Worm (Caenorhabditis elegans): ENCODE results near the gene H39E23.2.

- no peak for TF ChIP-seq ama-1 (optimal IDR thresholded peaks at IDR 0.05)
- TF ChIP-seq fkh-10 (GFP tag; optimal IDR thresholded peaks at IDR 0.05), result no peak
- no peak for TF ChIP-seq nhr-25 (tag; optimal IDR thresholded peaks at IDR 0.05)
- TF ChIP-seq elt-3 (tag; optimal IDR thresholded peaks at IDR 0.05), result no peak
- TF ChIP-seq unc-62 (GFP tag; optimal IDR thresholded peaks at IDR 0.05), result no peak
- TF ChIP-seq nhr-237 (tag; optimal IDR thresholded peaks at IDR 0.05), result no peak
- no peak for TF ChIP-seq ceh-82 (tag; optimal IDR thresholded peaks at IDR 0.05)
- TF ChIP-seq nhr-12 (tag; optimal IDR thresholded peaks at IDR 0.05), result no peak
- no peak for TF ChIP-seq unc-39 (tag; optimal IDR thresholded peaks at IDR 0.05)
- TF ChIP-seq ZK546.5 (tag; optimal IDR thresholded peaks at IDR 0.05), result no peak
- TF ChIP-seq aly-2 (tag; optimal IDR thresholded peaks at IDR 0.05), result no peak
- TF ChIP-seq snpc-4 (tag; optimal IDR thresholded peaks at IDR 0.05), result no peak
Observed at ce11 chrV:14103970-14104369, 6.2 kb upstream of the H39E23.2 start, which contains the start of gene D1086.9.
